Worm (Caenorhabditis elegans) whole organism, young adult: Measurements from ENCODE around the gene nspc-13.

Source experiments
- Y56A3A.18 ChIP-seq: fragments of 200-800 bp; sonication (Bioruptor generic); IDR thresholded peaks from 2 replicates; pipeline ENCODE4 v1.3.6; 2022; ENCODE audit warnings: missing genetic modification reagents, missing genetic modification characterization, missing compliant biosample characterization
- mel-28 ChIP-seq: sonication (generic microtip); optimal IDR thresholded peaks from 2 replicates; lab custom pipeline; 2016; ENCODE audit warnings: borderline replicate concordance, mild to moderate bottlenecking, missing genetic modification characterization, missing compliant biosample characterization
- tbx-9 ChIP-seq: sonication (generic microtip); optimal IDR thresholded peaks from 2 replicates; lab custom pipeline; 2016; ENCODE audit warnings: borderline replicate concordance, missing genetic modification characterization, inconsistent platforms, missing compliant biosample characterization
- ztf-22 ChIP-seq: fragments of 200-800 bp; sonication (Bioruptor generic); optimal IDR thresholded peaks from 2 replicates; lab custom pipeline; 2018; ENCODE audit warnings: mild to moderate bottlenecking, missing genetic modification characterization, moderate library complexity, missing compliant biosample characterization

DNA sequence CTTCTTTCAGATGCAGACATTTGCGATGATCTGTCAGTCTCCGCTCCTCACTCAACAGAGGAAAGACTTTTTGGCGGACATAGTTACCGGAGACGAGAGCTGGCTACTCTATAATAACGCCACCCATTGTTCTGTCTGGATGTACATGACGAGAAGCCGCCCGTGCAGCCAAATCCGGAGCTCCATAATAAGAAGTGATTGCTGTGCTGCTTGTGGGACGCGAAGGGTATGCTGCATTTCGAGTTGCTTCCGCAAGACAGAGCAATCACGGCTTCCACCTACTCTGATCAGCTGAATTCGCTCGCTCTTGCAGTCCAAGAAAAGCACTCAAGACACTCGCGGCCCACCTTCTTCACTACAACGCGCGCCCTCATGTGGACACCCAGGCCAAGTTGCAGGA, 43.4 kb upstream of the nspc-13 start:
- TF ChIP-seq mel-28 (tag; lab: Kevin White, UChicago) = no peak
- TF ChIP-seq tbx-9 = no peak
- no peak for TF ChIP-seq ztf-22 (GFP tag; lab: Kevin White, UChicago)
- TF ChIP-seq Y56A3A.18 = no peak
